Worm (Caenorhabditis elegans) whole organism, mixed stage, embryonic: ENCODE measurements around the gene C02B8.6.

ENCODE experiments used
- M03D4.4 ChIP-seq: sonication (generic microtip); optimal IDR thresholded peaks from 2 replicates; lab custom pipeline; 2017; ENCODE audit warnings: mild to moderate bottlenecking, missing genetic modification characterization, missing compliant biosample characterization
- bed-3 ChIP-seq: fragments of 200-800 bp; sonication (Bioruptor generic); optimal IDR thresholded peaks from 3 replicates; lab custom pipeline; 2018; ENCODE audit warnings: mild to moderate bottlenecking, missing genetic modification characterization, moderate library complexity, missing compliant biosample characterization
- blmp-1 ChIP-seq: fragments of 150-350 bp; optimal IDR thresholded peaks from 2 replicates; lab custom pipeline; 2014; ENCODE audit warnings: missing biosample characterization, missing genetic modification characterization
- ceh-39 ChIP-seq: fragments of 150-350 bp; optimal IDR thresholded peaks from 2 replicates; lab custom pipeline; 2014; ENCODE audit warnings: missing biosample characterization, missing genetic modification characterization
- ceh-43 ChIP-seq: fragments of 200-800 bp; sonication (Bioruptor generic); optimal IDR thresholded peaks from 2 replicates; lab custom pipeline; 2018; ENCODE audit warnings: mild to moderate bottlenecking, missing genetic modification characterization, moderate library complexity, missing compliant biosample characterization
- ceh-83 ChIP-seq: fragments of 200-800 bp; sonication (Bioruptor generic); optimal IDR thresholded peaks from 2 replicates; lab custom pipeline; 2018; ENCODE audit warnings: mild to moderate bottlenecking, missing genetic modification characterization, missing compliant biosample characterization
- ces-1 ChIP-seq: fragments of 150-350 bp; optimal IDR thresholded peaks from 2 replicates; lab custom pipeline; 2014; ENCODE audit warnings: missing biosample characterization, missing genetic modification reagents, missing genetic modification characterization
- cnd-1 ChIP-seq: fragments of 200-800 bp; sonication (Bioruptor generic); optimal IDR thresholded peaks from 2 replicates; lab custom pipeline; 2018; ENCODE audit warnings: mild to moderate bottlenecking, missing genetic modification characterization, missing compliant biosample characterization
- drap-1 ChIP-seq: fragments of 200-800 bp; sonication (Bioruptor generic); optimal IDR thresholded peaks from 3 replicates; lab custom pipeline; 2018; ENCODE audit warnings: mild to moderate bottlenecking, missing genetic modification characterization, missing compliant biosample characterization
- elt-1 ChIP-seq: sonication (generic microtip); optimal IDR thresholded peaks from 2 replicates; lab custom pipeline; 2017; ENCODE audit warnings: missing genetic modification characterization, mild to moderate bottlenecking, missing compliant biosample characterization, antibody characterized with exemption, moderate library complexity, borderline replicate concordance; ENCODE audit not compliant: insufficient read depth
- elt-3 ChIP-seq: fragments of 150-350 bp; optimal IDR thresholded peaks from 2 replicates; lab custom pipeline; 2014; ENCODE audit warnings: missing biosample characterization, missing genetic modification characterization
- flh-1 ChIP-seq: fragments of 200-800 bp; sonication (Bioruptor generic); optimal IDR thresholded peaks from 2 replicates; lab custom pipeline; 2018; ENCODE audit warnings: mild to moderate bottlenecking, missing genetic modification characterization, moderate library complexity, missing compliant biosample characterization
- ham-2 ChIP-seq: fragments of 200-800 bp; sonication (Bioruptor generic); optimal IDR thresholded peaks from 2 replicates; lab custom pipeline; 2018; ENCODE audit warnings: mild to moderate bottlenecking, missing genetic modification characterization, missing compliant biosample characterization
- lin-13 ChIP-seq: fragments of 150-350 bp; optimal IDR thresholded peaks from 2 replicates; lab custom pipeline; 2014; ENCODE audit warnings: missing biosample characterization, missing genetic modification characterization
- lin-32 ChIP-seq: fragments of 200-800 bp; sonication (Bioruptor generic); optimal IDR thresholded peaks from 2 replicates; lab custom pipeline; 2018; ENCODE audit warnings: mild to moderate bottlenecking, missing genetic modification characterization, missing compliant biosample characterization
- lsy-2 ChIP-seq: fragments of 150-350 bp; optimal IDR thresholded peaks from 2 replicates; lab custom pipeline; 2014; ENCODE audit warnings: missing biosample characterization, missing genetic modification characterization
- mep-1 ChIP-seq: fragments of 150-350 bp; optimal IDR thresholded peaks from 2 replicates; lab custom pipeline; 2017; ENCODE audit warnings: missing biosample characterization, missing genetic modification reagents, missing genetic modification characterization, inconsistent platforms
- mls-2 ChIP-seq: sonication (generic microtip); optimal IDR thresholded peaks from 2 replicates; lab custom pipeline; 2016; ENCODE audit warnings: mild to moderate bottlenecking, missing genetic modification characterization, moderate library complexity, missing compliant biosample characterization
- nhr-12 ChIP-seq: fragments of 150-350 bp; optimal IDR thresholded peaks from 2 replicates; lab custom pipeline; 2014; ENCODE audit warnings: missing biosample characterization, missing genetic modification characterization
- nhr-2 ChIP-seq: fragments of 150-350 bp; optimal IDR thresholded peaks from 2 replicates; lab custom pipeline; 2014; ENCODE audit warnings: missing biosample characterization, missing genetic modification characterization
- nhr-237 ChIP-seq: fragments of 150-350 bp; optimal IDR thresholded peaks from 2 replicates; lab custom pipeline; 2014; ENCODE audit warnings: missing biosample characterization, missing genetic modification characterization
- nhr-28 ChIP-seq: fragments of 150-350 bp; optimal IDR thresholded peaks from 2 replicates; lab custom pipeline; 2014; ENCODE audit warnings: missing biosample characterization, missing genetic modification characterization
- sem-2 ChIP-seq: fragments of 200-800 bp; sonication (Bioruptor generic); optimal IDR thresholded peaks from 2 replicates; lab custom pipeline; 2018; ENCODE audit warnings: mild to moderate bottlenecking, missing genetic modification characterization, missing compliant biosample characterization
- snpc-4 ChIP-seq: fragments of 150-350 bp; optimal IDR thresholded peaks from 2 replicates; lab custom pipeline; 2014; ENCODE audit warnings: missing biosample characterization, missing genetic modification characterization
- tbx-8 ChIP-seq: fragments of 200-800 bp; sonication (Bioruptor generic); optimal IDR thresholded peaks from 2 replicates; lab custom pipeline; 2018; ENCODE audit warnings: mild to moderate bottlenecking, missing genetic modification characterization, moderate library complexity, missing compliant biosample characterization
- unc-120 ChIP-seq: sonication (generic microtip); optimal IDR thresholded peaks from 2 replicates; lab custom pipeline; 2017; ENCODE audit warnings: missing genetic modification characterization, missing compliant biosample characterization; ENCODE audit not compliant: poor library complexity, severe bottlenecking
- unc-39 ChIP-seq: fragments of 150-350 bp; optimal IDR thresholded peaks from 2 replicates; lab custom pipeline; 2014; ENCODE audit warnings: missing biosample characterization, missing genetic modification characterization
- ztf-11 ChIP-seq: fragments of 150-350 bp; optimal IDR thresholded peaks from 2 replicates; lab custom pipeline; 2014; ENCODE audit warnings: missing biosample characterization, missing genetic modification characterization

C02B8.6 gene

DNA sequence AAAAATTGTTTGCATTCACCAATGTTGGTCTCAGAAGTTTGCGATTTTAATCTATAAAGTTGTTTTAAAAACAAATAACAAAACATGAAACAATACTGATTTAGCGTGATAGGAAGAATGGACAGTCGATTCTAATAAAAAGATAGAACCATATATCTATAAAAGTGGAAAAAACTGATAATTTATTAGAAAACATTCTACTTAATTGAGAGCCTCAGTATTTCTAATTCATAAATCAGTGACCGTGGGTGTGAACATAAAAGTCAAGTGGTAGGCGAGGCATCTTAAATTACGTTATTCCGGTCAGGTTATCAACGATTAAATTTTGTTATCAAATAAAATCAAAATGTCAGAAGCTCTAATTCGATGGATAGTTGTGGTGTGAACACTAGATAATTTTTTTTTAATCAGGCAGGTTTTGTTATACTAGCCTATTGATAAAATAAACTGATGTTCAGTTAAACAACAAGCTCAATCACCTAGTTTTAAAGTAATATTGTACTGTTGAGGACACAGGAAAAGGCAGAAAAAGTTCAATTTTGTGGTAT, 37.2 kb downstream of the C02B8.6 start, which contains the start of gene catp-5:
catp-5 (minus strand) TSS at position 51 of the 548 bp plus-strand sequence.
- TF ChIP-seq nhr-12 (no peak), lin-13 (no peak), unc-39 (tag; lab: Kevin White, UChicago) (no peak), ceh-83 (GFP tag; lab: Kevin White, UChicago) (no peak), drap-1 (GFP tag; lab: Kevin White, UChicago) (no peak), ham-2 (GFP tag; lab: Kevin White, UChicago) (no peak), ces-1 (no peak), unc-120 (tag; lab: Kevin White, UChicago) (no peak), lsy-2 (tag; lab: Kevin White, UChicago) (no peak), blmp-1 (tag; lab: Kevin White, UChicago) (no peak), ztf-11 (tag; lab: Kevin White, UChicago) (no peak), mls-2 (tag; lab: Kevin White, UChicago) (no peak), nhr-28 (tag; lab: Kevin White, UChicago) (no peak), M03D4.4 (tag; lab: Kevin White, UChicago) (no peak), lin-32 (no peak)

DNA sequence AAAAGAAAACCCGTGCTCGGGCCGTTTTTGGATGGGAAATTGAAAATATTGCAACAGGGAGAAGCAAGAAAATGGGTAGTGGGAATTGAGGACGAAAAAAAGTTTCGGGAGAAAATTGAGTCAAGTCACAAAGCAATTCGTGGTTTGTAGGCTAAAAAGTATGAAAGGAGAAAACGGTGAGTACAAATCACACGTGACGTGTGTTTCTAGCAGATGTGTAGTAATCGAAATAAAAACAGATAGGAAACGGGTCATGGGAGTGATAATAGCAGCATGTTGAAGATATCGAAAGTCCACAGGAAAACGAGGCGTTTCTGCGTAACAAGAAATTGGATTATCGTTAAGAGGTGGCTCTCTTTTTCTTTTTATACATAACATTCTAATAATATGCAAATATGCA, 46.2 kb downstream of the C02B8.6 start:
- TF ChIP-seq cnd-1: no peak
- TF ChIP-seq ces-1: peak; percentile 61
- TF ChIP-seq, all 35 proteins: peak for 1

DNA sequence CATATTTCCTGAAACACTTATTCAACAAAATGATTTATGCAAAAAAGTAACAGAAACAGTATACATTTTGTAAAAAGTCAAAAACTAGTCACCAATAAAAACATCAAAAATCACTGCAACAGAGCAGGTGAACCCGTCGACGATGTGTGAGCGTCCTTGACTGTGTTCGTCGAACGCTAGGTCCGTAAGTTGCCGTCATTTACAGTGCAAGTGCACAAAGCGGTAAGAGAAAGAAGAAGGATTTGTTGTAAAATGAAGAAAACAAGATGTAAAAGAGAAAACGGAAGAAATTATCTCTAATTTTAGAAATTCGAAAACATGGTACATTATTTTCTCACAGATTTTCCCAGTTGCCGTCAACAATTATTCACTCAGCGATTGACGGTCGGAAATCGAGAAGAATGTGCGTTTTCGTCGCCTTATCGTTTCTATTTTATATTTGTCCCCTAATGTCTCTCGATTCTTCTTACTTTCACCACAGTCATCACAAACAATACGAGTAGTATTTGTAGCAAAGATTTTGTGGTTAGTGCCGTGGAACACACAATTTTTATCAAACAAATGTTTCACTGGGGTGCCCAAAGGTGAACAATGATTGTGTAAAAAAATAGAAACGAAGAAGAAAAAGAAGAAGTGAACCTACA, 46.7 kb downstream of the C02B8.6 start:
- TF ChIP-seq M03D4.4 (tag; lab: Kevin White, UChicago): no peak
- TF ChIP-seq nhr-12: no peak
- no peak for TF ChIP-seq blmp-1 (tag; lab: Kevin White, UChicago)
- no peak for TF ChIP-seq sem-2
- TF ChIP-seq ceh-39 (tag; lab: Kevin White, UChicago): no peak
- no peak for TF ChIP-seq lsy-2 (tag; lab: Kevin White, UChicago)
- no peak for TF ChIP-seq ceh-43 (GFP tag; lab: Kevin White, UChicago)
- no peak for TF ChIP-seq ham-2 (GFP tag; lab: Kevin White, UChicago)
- TF ChIP-seq tbx-8 (GFP tag; lab: Kevin White, UChicago): no peak
- no peak for TF ChIP-seq cnd-1
- TF ChIP-seq unc-39 (tag; lab: Kevin White, UChicago): no peak
- TF ChIP-seq nhr-237: no peak
- TF ChIP-seq mls-2 (tag; lab: Kevin White, UChicago): no peak
- no peak for TF ChIP-seq mep-1
- TF ChIP-seq lin-32: no peak
- TF ChIP-seq elt-3: no peak

DNA sequence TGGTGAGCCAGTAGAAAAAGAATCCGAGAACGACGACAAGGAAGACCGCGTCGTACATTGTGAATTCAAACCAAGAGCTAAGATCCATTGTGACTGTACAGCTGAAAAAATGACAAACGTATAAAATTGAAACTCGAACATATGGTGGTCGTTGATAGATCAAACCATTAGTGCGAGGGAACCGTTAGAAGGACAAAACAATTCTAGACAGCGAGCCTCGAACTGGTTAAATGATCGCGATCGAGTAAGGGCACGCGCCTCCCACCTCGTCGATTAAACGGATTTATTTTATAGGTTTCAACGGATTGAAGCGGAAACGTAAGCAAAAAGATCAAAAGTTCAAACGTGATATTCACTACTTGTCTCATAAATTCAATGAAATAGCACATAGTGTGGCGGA, 47.7 kb downstream of the C02B8.6 start, which contains the start of gene vem-1:
vem-1 (minus strand) TSS at position 101 of the 400 bp plus-strand sequence.
- TF ChIP-seq nhr-2 (tag; lab: Kevin White, UChicago) (no peak), flh-1 (GFP tag; lab: Kevin White, UChicago) (no peak), mls-2 (tag; lab: Kevin White, UChicago) (no peak), snpc-4 (no peak), lin-32 (no peak), unc-120 (tag; lab: Kevin White, UChicago) (no peak), ces-1 (no peak), bed-3 (no peak), nhr-28 (tag; lab: Kevin White, UChicago) (no peak)
- TF ChIP-seq, all 35 proteins: peak for 0

DNA sequence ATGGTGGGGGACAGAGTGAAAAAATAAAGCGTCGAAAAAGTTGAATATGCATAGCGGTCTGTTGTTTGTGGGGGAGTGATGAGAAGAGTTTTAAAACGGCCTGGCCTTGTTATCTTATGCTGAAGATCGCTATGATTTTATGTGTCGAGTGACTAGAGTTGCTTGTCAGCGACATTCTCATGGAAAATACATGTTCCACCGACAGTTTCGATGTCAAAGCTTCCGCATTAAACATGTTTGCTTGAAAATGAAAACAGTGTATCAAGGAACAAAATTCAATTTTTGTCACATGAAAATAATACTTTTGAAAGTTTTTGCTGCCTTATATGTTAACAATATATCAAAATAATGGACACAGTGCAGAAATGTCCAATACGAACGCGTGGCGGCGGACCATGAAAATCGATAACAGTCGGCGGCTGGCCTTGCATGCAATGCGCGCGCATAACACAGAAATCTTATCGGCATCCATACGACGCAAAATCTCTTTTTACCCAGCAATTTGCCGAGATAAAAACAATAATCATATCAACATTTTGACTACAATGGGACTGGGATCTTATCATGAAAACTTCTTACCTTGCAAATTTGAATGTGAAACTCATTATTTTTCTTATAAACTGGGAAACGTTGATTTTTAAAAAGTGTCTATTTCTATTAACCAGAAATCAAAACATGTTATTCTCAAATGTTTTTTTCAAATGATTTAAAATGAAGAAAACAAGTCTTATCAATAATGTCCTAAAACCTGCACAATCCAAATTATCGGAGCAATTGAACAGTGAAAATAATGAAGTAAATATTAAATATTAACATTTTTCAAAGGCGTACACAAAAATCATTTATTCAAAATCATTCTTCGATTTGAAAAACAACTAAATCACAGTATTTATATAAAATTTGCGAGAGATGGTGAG, 49.1 kb downstream of the C02B8.6 start:
- TF ChIP-seq elt-1 (peak; percentile 65), nhr-2 (tag; lab: Kevin White, UChicago) (no peak)
